ENCODE assay signal across 3 worm cellular contexts in genomic region chrX:6689985-6690384, ce11.
TF ChIP-seq lines count a peak whose summit lies in the region.

TSS of gene F38B6.6 (minus strand) at chrX:6690085.

TF ChIP-seq in whole organism, L1 larva, 84 proteins besides CTCF, POLR2A, EP300 and RAD21:
- TF ChIP-seq fkh-10 (GFP tag; optimal IDR thresholded peaks at IDR 0.05; lab: Kevin White, UChicago) (peak; percentile 40), alr-1 (tag; optimal IDR thresholded peaks at IDR 0.05; lab: Kevin White, UChicago; ENCODE audit: borderline replicate concordance) (no peak)

TF ChIP-seq in whole organism, L2 larva, 48 proteins besides CTCF, POLR2A, EP300 and RAD21:
- TF ChIP-seq lin-39 (tag; optimal IDR thresholded peaks at IDR 0.05; lab: Kevin White, UChicago) (no peak), nhr-25 (tag; optimal IDR thresholded peaks at IDR 0.05; lab: Kevin White, UChicago) (no peak), unc-55 (GFP tag; optimal IDR thresholded peaks at IDR 0.05; lab: Kevin White, UChicago) (peak; percentile 27), mab-5 (tag; optimal IDR thresholded peaks at IDR 0.05; lab: Kevin White, UChicago) (peak; percentile 10)

TF ChIP-seq in whole organism, L4 larva, 104 proteins besides CTCF, POLR2A, EP300 and RAD21:
- TF ChIP-seq tag-97 (GFP tag; IDR thresholded peaks at IDR 0.05; lab: Robert Waterston, UW) (no peak), fkh-10 (GFP tag; optimal IDR thresholded peaks at IDR 0.05; lab: Kevin White, UChicago) (peak; percentile 11)
TF ChIP-seq in whole organism, L4 larva: peak in this region for 1.

Comparison
In these comparisons a context has a peak if more than half of its experiments do, and no peak if none do; other contexts are left out.
1. Of the 29 proteins assayed by ChIP-seq in both whole organism, L4 larva and whole organism, L1 larva: peak only in whole organism, L4 larva: none; only in whole organism, L1 larva: none; in both: fkh-10; in neither: 28.